Worm (Caenorhabditis elegans) whole organism, midembryonic: ENCODE measurements around the gene Y39G8B.1.

Source experiments
- T22C8.4 ChIP-seq: fragments of 200-800 bp; sonication (Bioruptor generic); IDR thresholded peaks from 2 replicates; pipeline ENCODE4 v1.3.6; 2022; ENCODE audit warnings: missing genetic modification characterization, missing compliant biosample characterization
- cog-1 ChIP-seq: sonication (generic microtip); optimal IDR thresholded peaks from 2 replicates; lab custom pipeline; 2016; ENCODE audit warnings: missing genetic modification characterization, missing compliant biosample characterization
- flt-1 ChIP-seq: fragments of 200-800 bp; sonication (Bioruptor generic); IDR thresholded peaks from 2 replicates; pipeline ENCODE4 v1.3.6; 2022; ENCODE audit warnings: missing genetic modification characterization, missing compliant biosample characterization
- klf-2 ChIP-seq: fragments of 200-800 bp; sonication (Bioruptor generic); conservative IDR thresholded peaks from 2 replicates; pipeline ENCODE4 v1.3.6; 2022; ENCODE audit warnings: missing genetic modification reagents, missing genetic modification characterization, missing compliant biosample characterization
- med-1 ChIP-seq: sonication (generic microtip); optimal IDR thresholded peaks from 2 replicates; lab custom pipeline; 2017; ENCODE audit warnings: missing genetic modification characterization, mild to moderate bottlenecking, missing compliant biosample characterization, antibody characterized with exemption, missing genetic modification reagents; ENCODE audit not compliant: insufficient read depth
- ref-1 ChIP-seq: fragments of 200-800 bp; sonication (Bioruptor generic); conservative IDR thresholded peaks from 2 replicates; pipeline ENCODE4 v1.3.6; 2022; ENCODE audit warnings: missing genetic modification reagents, missing genetic modification characterization, missing compliant biosample characterization
- tab-1 ChIP-seq: fragments of 200-800 bp; sonication (Bioruptor generic); IDR thresholded peaks from 2 replicates; pipeline ENCODE4 v1.3.6; 2022; ENCODE audit warnings: missing genetic modification characterization, missing compliant biosample characterization
- ztf-23 ChIP-seq: fragments of 200-800 bp; sonication (Bioruptor generic); IDR thresholded peaks from 2 replicates; pipeline ENCODE4 v1.3.6; 2022; ENCODE audit warnings: missing genetic modification reagents, missing genetic modification characterization, missing compliant biosample characterization
- ztf-29 ChIP-seq: fragments of 200-800 bp; sonication (Bioruptor generic); IDR thresholded peaks from 2 replicates; pipeline ENCODE4 v1.3.6; 2022; ENCODE audit warnings: missing genetic modification reagents, missing genetic modification characterization, missing compliant biosample characterization

Y39G8B.1 gene

DNA sequence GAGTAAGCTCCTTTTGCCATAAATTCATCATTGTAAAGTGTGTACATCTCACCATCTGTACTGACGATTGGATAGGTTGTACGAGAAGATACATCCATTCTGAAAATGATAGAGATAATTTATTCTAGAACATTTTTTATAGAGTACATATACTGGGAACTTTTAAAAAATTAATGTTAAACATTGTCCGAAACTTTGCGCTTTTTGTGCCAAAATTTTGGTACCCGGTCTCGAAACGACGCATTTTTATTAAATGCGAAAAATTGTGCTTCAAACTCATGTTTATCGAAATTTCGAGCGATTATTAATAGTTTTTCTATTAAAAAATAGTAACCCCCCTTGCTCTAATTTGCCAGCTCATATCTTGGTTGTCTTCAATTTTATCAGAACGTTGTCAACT is 18.1 kb upstream of the Y39G8B.1 start, which contains the start of gene Y39G8B.5:
Y39G8B.5 (minus strand) TSS at position 101 of the 400 bp plus-strand sequence.
- TF ChIP-seq med-1 (GFP tag; lab: Kevin White, UChicago) (no peak), ztf-29 (no peak), ref-1 (GFP tag; lab: Robert Waterston, UW) (no peak), flt-1 (GFP tag; lab: Robert Waterston, UW) (no peak), T22C8.4 (GFP tag; lab: Robert Waterston, UW) (no peak), cog-1 (tag; lab: Kevin White, UChicago) (no peak), tab-1 (GFP tag; lab: Robert Waterston, UW) (no peak)

DNA sequence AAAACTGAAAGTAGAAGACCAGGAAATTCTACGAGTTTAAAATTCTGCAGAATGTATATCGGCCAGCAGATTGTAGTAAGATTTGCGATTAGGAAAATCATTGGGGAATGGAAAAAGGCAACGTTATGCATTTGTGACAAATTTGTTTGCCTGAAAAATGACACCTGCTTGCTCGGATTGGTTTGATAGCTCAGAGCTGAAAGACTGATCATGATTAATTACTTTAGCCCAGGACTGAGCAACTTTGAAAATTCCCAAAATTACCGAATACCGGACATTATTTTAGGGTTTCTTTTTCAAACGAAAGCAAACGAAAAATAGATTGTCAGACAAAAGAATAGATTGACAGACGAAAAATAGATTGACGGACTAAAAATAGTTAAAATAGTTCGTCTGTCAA is 10.9 kb upstream of the Y39G8B.1 start, which contains the start of gene sre-47:
sre-47 (minus strand) TSS at position 101 of the 400 bp plus-strand sequence.
- no peak for TF ChIP-seq tab-1 (GFP tag; lab: Robert Waterston, UW)
- no peak for TF ChIP-seq ref-1 (GFP tag; lab: Robert Waterston, UW)
- no peak for TF ChIP-seq klf-2
- no peak for TF ChIP-seq T22C8.4 (GFP tag; lab: Robert Waterston, UW)
- no peak for TF ChIP-seq med-1 (GFP tag; lab: Kevin White, UChicago)
- TF ChIP-seq ztf-29, result no peak
- no peak for TF ChIP-seq flt-1 (GFP tag; lab: Robert Waterston, UW)
- TF ChIP-seq ztf-23, result no peak
- TF ChIP-seq cog-1 (tag; lab: Kevin White, UChicago), result no peak

DNA sequence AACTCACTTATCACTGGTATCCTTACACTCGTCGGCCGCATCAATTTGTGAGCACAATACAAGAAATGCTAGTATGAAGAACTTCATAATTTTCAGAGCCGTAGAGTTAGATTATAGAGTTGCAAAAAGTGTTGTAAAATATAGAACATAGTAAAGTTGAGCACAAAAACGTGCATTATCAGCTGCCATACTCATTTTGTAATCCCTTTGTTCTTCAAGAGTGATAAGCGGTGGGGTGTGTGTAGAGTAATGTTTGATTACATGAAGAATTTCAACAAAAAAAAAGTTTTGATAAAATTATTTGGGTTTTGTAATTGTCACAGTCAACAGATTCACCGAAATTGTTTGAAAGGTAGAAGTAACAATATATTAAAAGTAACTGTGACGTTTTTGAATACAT is 9.3 kb upstream of the Y39G8B.1 start, which contains the start of the genes Y39G8B.13 and Y39G8B.10:
Y39G8B.13 (minus strand) TSS at position 125 of the 400 bp plus-strand sequence.
Y39G8B.10 (minus strand) TSS at position 193 of the 400 bp plus-strand sequence.
- TF ChIP-seq tab-1 (GFP tag; lab: Robert Waterston, UW), result no peak
- no peak for TF ChIP-seq ref-1 (GFP tag; lab: Robert Waterston, UW)
- no peak for TF ChIP-seq ztf-29
- TF ChIP-seq klf-2, result no peak
- TF ChIP-seq ztf-23, result no peak
- TF ChIP-seq flt-1 (GFP tag; lab: Robert Waterston, UW), result no peak
- TF ChIP-seq med-1 (GFP tag; lab: Kevin White, UChicago), result no peak
- no peak for TF ChIP-seq cog-1 (tag; lab: Kevin White, UChicago)
- TF ChIP-seq T22C8.4 (GFP tag; lab: Robert Waterston, UW), result no peak

DNA sequence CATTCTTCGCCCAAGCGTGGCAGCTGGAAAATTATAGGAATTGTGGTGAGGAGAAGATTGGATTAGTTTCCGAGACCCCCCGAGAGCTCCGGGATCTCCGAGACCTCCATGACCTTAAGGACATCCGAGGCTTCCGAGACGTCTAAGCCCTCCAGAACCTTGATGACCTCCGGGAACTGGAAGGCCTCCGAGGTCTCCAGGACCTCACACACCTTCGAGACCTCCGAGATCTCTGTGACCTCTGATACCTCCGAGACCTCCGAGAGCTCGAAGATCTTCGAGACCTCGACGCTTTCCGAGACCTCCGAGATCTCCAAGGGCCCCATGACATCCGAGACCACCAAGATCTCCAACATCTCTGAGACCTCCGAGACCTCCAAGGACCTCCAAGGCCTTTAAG is 8.6 kb upstream of the Y39G8B.1 start:
- TF ChIP-seq cog-1 (tag; lab: Kevin White, UChicago) (no peak), T22C8.4 (GFP tag; lab: Robert Waterston, UW) (no peak), flt-1 (GFP tag; lab: Robert Waterston, UW) (no peak), klf-2 (no peak), tab-1 (GFP tag; lab: Robert Waterston, UW) (no peak), ztf-23 (no peak)

DNA sequence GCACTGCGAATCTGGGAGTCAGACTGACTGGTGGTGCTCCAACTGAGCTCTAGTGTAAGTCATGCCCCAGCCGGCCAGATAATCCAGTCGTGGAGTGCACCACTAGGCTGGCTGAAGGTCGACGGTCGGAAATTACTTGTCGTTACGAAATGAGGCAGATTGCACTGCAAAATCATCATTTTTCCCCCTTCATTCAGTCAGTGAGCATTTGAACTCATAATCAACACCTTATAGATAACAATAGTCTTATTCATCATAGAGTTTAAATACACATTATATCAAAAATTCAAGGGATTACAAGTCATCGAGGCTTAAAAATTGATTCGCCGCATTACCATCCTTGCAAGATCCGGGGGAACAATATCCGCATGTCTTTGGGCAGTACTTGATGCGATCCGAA is 8.2 kb upstream of the Y39G8B.1 start:
- no peak for TF ChIP-seq med-1 (GFP tag; lab: Kevin White, UChicago)

DNA sequence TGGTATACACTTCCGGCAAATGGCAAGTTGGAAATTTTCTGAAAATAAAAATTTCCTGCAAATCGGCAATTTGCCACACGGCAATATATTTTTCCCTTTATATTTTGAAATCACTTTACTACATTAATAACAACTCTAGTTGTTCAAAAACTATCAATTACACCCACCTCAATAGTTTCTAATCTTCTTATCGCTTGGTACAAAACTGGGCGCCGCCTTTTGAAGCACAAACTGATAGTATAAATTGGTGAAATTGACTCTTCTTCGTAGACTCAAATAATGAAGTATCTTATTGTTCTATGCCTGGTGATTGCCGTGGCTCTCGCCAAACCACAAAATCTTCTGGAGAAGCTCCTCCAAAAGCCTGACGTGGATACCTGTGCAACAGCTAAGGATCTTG is 7.5 kb upstream of the Y39G8B.1 start, which contains the start of gene Y39G8B.9:
Y39G8B.9 (plus strand) TSS at position 269 of the 400 bp plus-strand sequence.
- TF ChIP-seq ztf-23, result no peak

DNA sequence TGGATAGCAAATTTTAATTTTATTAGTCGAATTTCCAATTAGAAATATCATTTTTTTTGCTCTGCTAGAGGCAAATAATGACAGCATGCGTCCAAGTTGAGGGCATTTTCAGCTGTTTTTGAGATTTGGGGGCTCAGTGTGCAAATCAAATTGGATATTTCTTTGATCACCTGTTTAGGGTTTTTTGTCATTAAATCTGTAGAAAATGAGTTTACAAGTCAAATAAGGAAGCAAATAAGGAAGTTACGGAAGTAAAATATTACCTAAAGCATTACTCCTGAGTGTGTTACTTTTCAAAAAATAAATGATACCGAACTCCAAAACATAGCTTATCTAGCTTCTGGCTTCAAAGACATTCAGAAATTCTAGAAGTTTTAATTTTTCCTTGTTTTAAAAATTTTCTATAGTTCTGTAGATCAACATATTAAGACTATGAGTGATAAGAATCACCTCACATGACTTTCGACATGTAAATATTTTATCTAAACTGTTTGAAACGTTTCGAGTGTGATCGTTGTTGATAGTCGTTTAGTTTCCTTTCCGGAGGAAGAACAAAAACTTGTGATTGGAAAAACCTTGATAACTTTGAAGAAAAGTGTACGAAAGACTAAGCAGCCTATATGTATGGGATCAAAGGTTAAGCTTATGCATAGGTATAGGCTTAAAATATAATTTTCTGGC is 6.4 kb upstream of the Y39G8B.1 start, which contains the start of gene sre-48:
sre-48 (minus strand) TSS at position 51 of the 681 bp plus-strand sequence.
- TF ChIP-seq med-1 (GFP tag; lab: Kevin White, UChicago), result no peak
- no peak for TF ChIP-seq klf-2
- no peak for TF ChIP-seq ref-1 (GFP tag; lab: Robert Waterston, UW)
- TF ChIP-seq cog-1 (tag; lab: Kevin White, UChicago), result no peak

DNA sequence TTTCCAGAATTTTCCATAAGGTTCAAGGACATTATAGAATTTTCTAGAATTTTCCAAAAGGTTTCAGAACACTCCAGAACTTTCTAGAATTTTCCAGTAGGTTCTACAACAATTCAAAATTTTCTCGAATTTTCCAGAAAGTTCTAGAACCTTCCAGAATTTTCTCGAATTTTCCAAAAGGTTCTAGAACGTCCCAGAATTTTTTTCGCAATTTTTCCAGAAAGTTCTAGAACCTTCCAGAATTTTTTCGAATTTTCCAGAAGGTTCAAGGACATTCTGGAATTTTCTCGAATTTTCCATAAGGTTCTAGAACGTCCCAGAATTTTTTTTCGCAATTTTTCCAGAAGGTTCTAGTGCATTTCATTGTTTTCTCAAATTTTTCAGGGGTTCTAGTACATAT is 4.1 kb upstream of the Y39G8B.1 start:
- TF ChIP-seq ztf-29 (no peak), ref-1 (GFP tag; lab: Robert Waterston, UW) (no peak), tab-1 (GFP tag; lab: Robert Waterston, UW) (no peak), ztf-23 (no peak), klf-2 (no peak), T22C8.4 (GFP tag; lab: Robert Waterston, UW) (no peak), cog-1 (tag; lab: Kevin White, UChicago) (no peak), med-1 (GFP tag; lab: Kevin White, UChicago) (no peak), flt-1 (GFP tag; lab: Robert Waterston, UW) (no peak)

DNA sequence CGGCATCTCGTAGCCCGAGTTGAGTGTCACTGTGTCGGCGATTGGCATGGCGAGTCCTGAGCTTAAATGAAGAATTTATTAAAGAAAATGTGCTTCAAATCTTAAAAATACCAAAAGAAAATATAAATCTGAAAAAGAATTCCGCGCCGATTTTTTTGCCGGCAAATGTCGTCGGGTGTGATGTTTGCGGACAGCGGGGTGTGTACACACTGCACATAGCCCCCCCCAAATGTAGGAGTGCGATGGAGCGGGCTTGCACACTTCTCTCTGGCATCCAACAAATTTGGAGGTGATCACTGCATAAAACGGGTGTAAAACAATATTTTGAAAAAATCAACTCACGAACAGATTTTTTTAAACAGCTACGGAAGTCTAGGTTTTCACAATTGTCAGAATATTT is 2.5 kb upstream of the Y39G8B.1 start, which contains the start of gene Y39G8B.2:
Y39G8B.2 (minus strand) TSS at position 61 of the 400 bp plus-strand sequence.
- TF ChIP-seq T22C8.4 (GFP tag; lab: Robert Waterston, UW) (no peak), med-1 (GFP tag; lab: Kevin White, UChicago) (no peak), ztf-29 (peak; percentile 52; the same call in 1 of the 2 replicates), ztf-23 (peak; percentile 83), tab-1 (GFP tag; lab: Robert Waterston, UW) (peak; percentile 71; the same call in 1 of the 2 replicates), ref-1 (GFP tag; lab: Robert Waterston, UW) (no peak), flt-1 (GFP tag; lab: Robert Waterston, UW) (peak; percentile 76), klf-2 (0 out of 2 replicates have a peak, but pooled peaks have one; percentile 41), cog-1 (tag; lab: Kevin White, UChicago) (peak; percentile 74)

DNA sequence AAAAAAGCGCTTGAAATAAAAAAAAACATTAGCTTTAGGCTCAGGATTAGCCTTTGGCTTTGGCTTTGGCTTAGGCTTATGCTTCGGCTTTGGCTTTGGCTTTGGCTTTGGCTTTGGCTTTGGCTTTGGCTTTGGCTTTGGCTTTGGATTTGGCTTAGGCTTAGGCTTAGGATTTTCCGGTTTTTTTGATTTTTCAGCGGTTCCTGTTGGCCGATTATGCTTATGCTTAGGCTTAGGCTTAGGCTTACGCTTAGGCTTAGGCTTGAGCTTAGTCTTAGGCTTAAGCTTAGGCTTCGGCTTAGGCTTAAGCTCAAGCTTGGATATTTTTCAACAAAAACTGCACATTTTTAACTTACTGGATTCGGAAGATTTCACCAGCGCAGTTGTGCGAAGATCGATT is 524 bp upstream of the Y39G8B.1 start:
- no peak for TF ChIP-seq ref-1 (GFP tag; lab: Robert Waterston, UW)
- TF ChIP-seq ztf-29, result peak; percentile 74; the same call in 1 of the 2 replicates
- TF ChIP-seq ztf-23, result no peak
